Worm (Caenorhabditis elegans) whole organism, midembryonic: Measurements from ENCODE around the gene mbf-1.
"Not testable (repeated sequence)": the region's sequence is repeated elsewhere in the genome, so short reads cannot be mapped to it uniquely, and the experiment has no call there.

Experiments
- T22C8.4 ChIP-seq: fragments of 200-800 bp; sonication (Bioruptor generic); IDR thresholded peaks from 2 replicates; pipeline ENCODE4 v1.3.6; 2022; ENCODE audit warnings: missing genetic modification characterization, missing compliant biosample characterization
- flt-1 ChIP-seq: fragments of 200-800 bp; sonication (Bioruptor generic); IDR thresholded peaks from 2 replicates; pipeline ENCODE4 v1.3.6; 2022; ENCODE audit warnings: missing genetic modification characterization, missing compliant biosample characterization
- ref-1 ChIP-seq: fragments of 200-800 bp; sonication (Bioruptor generic); conservative IDR thresholded peaks from 2 replicates; pipeline ENCODE4 v1.3.6; 2022; ENCODE audit warnings: missing genetic modification reagents, missing genetic modification characterization, missing compliant biosample characterization
- tab-1 ChIP-seq: fragments of 200-800 bp; sonication (Bioruptor generic); IDR thresholded peaks from 2 replicates; pipeline ENCODE4 v1.3.6; 2022; ENCODE audit warnings: missing genetic modification characterization, missing compliant biosample characterization
- ztf-23 ChIP-seq: fragments of 200-800 bp; sonication (Bioruptor generic); IDR thresholded peaks from 2 replicates; pipeline ENCODE4 v1.3.6; 2022; ENCODE audit warnings: missing genetic modification reagents, missing genetic modification characterization, missing compliant biosample characterization
- ztf-29 ChIP-seq: fragments of 200-800 bp; sonication (Bioruptor generic); IDR thresholded peaks from 2 replicates; pipeline ENCODE4 v1.3.6; 2022; ENCODE audit warnings: missing genetic modification reagents, missing genetic modification characterization, missing compliant biosample characterization

ce11 chrIV:11497312-11497711, 17.1 kb upstream of the mbf-1 start:
- not testable (repeated sequence) for TF ChIP-seq ztf-23, T22C8.4 (GFP tag; lab: Robert Waterston, UW)
- TF ChIP-seq tab-1 (GFP tag; lab: Robert Waterston, UW) (peak; percentile 56; the same call in 1 of the 2 replicates), ref-1 (GFP tag; lab: Robert Waterston, UW) (0 out of 2 replicates have a peak, but pooled peaks have one; percentile 18), ztf-29 (GFP tag; lab: Robert Waterston, UW) (peak; percentile 55; the same call in 1 of the 2 replicates), flt-1 (GFP tag; lab: Robert Waterston, UW) (peak; percentile 82)
